Fruit fly (Drosophila melanogaster) whole organism, pupa: ENCODE data around the gene Ugt307A1.

Experiments used
- CG34367 ChIP-seq: fragments of 200-800 bp; sonication (Bioruptor generic); optimal IDR thresholded peaks from 2 replicates; lab custom pipeline; 2018; ENCODE audit warnings: missing biosample characterization, mild to moderate bottlenecking, missing genetic modification characterization
- CG8159 ChIP-seq: fragments of 200-800 bp; sonication (Bioruptor generic); optimal IDR thresholded peaks from 3 replicates; lab custom pipeline; 2018; ENCODE audit warnings: missing biosample characterization, mild to moderate bottlenecking, missing genetic modification characterization, moderate library complexity
- CG9948 ChIP-seq: fragments of 200-800 bp; sonication (Bioruptor generic); optimal IDR thresholded peaks from 2 replicates; lab custom pipeline; 2018; ENCODE audit warnings: missing biosample characterization, mild to moderate bottlenecking, missing genetic modification characterization, moderate library complexity
- D1 ChIP-seq: fragments of 200-800 bp; sonication (Bioruptor generic); optimal IDR thresholded peaks from 2 replicates; lab custom pipeline; 2018; ENCODE audit warnings: missing biosample characterization, mild to moderate bottlenecking, missing genetic modification characterization, moderate library complexity
- gl ChIP-seq: fragments of 200-800 bp; sonication (Bioruptor generic); optimal IDR thresholded peaks from 2 replicates; lab custom pipeline; 2018; ENCODE audit warnings: missing biosample characterization, mild to moderate bottlenecking, missing genetic modification characterization

DNA sequence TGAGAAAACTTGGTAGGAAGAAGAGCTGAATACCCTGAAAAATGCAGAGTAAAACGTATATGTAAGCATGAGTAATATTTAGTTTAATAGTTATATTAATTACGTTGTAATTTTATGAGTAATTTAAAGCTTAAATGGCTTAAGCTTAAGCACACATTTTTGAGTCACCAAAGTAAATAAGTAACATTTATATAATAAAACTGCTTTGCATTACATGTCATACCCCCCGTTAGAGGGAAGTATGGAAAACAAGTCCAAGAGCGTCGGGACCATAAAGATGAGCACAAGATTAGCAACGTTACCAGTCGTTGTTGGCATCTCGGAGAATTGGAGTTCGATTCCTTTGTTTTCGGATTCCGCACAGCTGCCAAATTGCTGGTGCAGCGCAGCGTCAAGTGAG, 26.5 kb downstream of the Ugt307A1 start:
- TF ChIP-seq CG34367 (tag; lab: Kevin White, UChicago) = peak; percentile 24
- TF ChIP-seq gl (tag; lab: Kevin White, UChicago) = no peak
- TF ChIP-seq CG9948 = no peak
- TF ChIP-seq CG8159 (tag; lab: Kevin White, UChicago) = no peak
- TF ChIP-seq D1 (tag; lab: Kevin White, UChicago) = no peak
